Worm (Caenorhabditis elegans) whole organism, L3 larva: Measurements from ENCODE around the gene atln-2.

Source experiments
- R02D3.7 ChIP-seq: fragments of 150-350 bp; optimal IDR thresholded peaks from 2 replicates; lab custom pipeline; 2014; ENCODE audit warnings: missing biosample characterization, missing genetic modification characterization
- ZK546.5 ChIP-seq: sonication (generic microtip); optimal IDR thresholded peaks from 2 replicates; lab custom pipeline; 2017; ENCODE audit warnings: missing biosample characterization, missing genetic modification characterization
- aly-2 ChIP-seq: fragments of 150-350 bp; optimal IDR thresholded peaks from 2 replicates; lab custom pipeline; 2014; ENCODE audit warnings: missing biosample characterization, missing genetic modification characterization
- ceh-28 ChIP-seq: fragments of 150-350 bp; optimal IDR thresholded peaks from 2 replicates; lab custom pipeline; 2014; ENCODE audit warnings: missing biosample characterization, missing genetic modification reagents, missing genetic modification characterization
- ceh-82 ChIP-seq: fragments of 150-350 bp; optimal IDR thresholded peaks from 2 replicates; lab custom pipeline; 2014; ENCODE audit warnings: missing biosample characterization, missing genetic modification characterization
- ceh-9 ChIP-seq: sonication (generic microtip); optimal IDR thresholded peaks from 2 replicates; lab custom pipeline; 2018; ENCODE audit warnings: missing biosample characterization, missing genetic modification characterization
- egl-5 ChIP-seq: fragments of 150-350 bp; optimal IDR thresholded peaks from 2 replicates; lab custom pipeline; 2017; ENCODE audit warnings: missing biosample characterization, missing genetic modification reagents, missing genetic modification characterization, inconsistent platforms
- elt-1 ChIP-seq: fragments of 150-350 bp; optimal IDR thresholded peaks from 2 replicates; lab custom pipeline; 2014; ENCODE audit warnings: missing biosample characterization, missing genetic modification characterization
- elt-2 ChIP-seq: sonication (generic microtip); optimal IDR thresholded peaks from 2 replicates; lab custom pipeline; 2016; ENCODE audit warnings: missing genetic modification reagents, mild to moderate bottlenecking, missing genetic modification characterization, missing compliant biosample characterization
- eor-1 ChIP-seq, 2 experiments: fragments of 150-350 bp; optimal IDR thresholded peaks; 2 replicates each; lab custom pipeline; 2014 to 2018; ENCODE audit warnings: missing biosample characterization in 2 of 2, missing genetic modification characterization in 2 of 2
- fkh-10 ChIP-seq: sonication (generic microtip); optimal IDR thresholded peaks from 2 replicates; lab custom pipeline; 2017; ENCODE audit warnings: missing biosample characterization, missing genetic modification reagents, missing genetic modification characterization
- fos-1 ChIP-seq: fragments of 150-350 bp; optimal IDR thresholded peaks from 2 replicates; lab custom pipeline; 2014; ENCODE audit warnings: missing biosample characterization, missing genetic modification characterization
- hmg-11 ChIP-seq: sonication (generic microtip); optimal IDR thresholded peaks from 2 replicates; lab custom pipeline; 2016; ENCODE audit warnings: missing genetic modification characterization, missing compliant biosample characterization
- lin-15B ChIP-seq: fragments of 150-350 bp; optimal IDR thresholded peaks from 2 replicates; lab custom pipeline; 2014; ENCODE audit warnings: missing biosample characterization, missing genetic modification characterization
- lin-39 ChIP-seq: fragments of 150-350 bp; optimal IDR thresholded peaks from 2 replicates; lab custom pipeline; 2018; ENCODE audit warnings: missing biosample characterization, missing genetic modification reagents, missing genetic modification characterization
- mdl-1 ChIP-seq: fragments of 150-350 bp; optimal IDR thresholded peaks from 2 replicates; lab custom pipeline; 2014; ENCODE audit warnings: missing biosample characterization, missing genetic modification characterization
- mml-1 ChIP-seq: fragments of 150-350 bp; sonication (generic microtip); optimal IDR thresholded peaks from 3 replicates; lab custom pipeline; 2014; ENCODE audit warnings: missing biosample characterization, missing genetic modification characterization
- nfya-1 ChIP-seq: sonication (generic microtip); optimal IDR thresholded peaks from 2 replicates; lab custom pipeline; 2017; ENCODE audit warnings: missing genetic modification characterization, mild to moderate bottlenecking, missing compliant biosample characterization, antibody characterized with exemption, moderate library complexity; ENCODE audit not compliant: insufficient read depth
- nhr-11 ChIP-seq: fragments of 150-350 bp; optimal IDR thresholded peaks from 2 replicates; lab custom pipeline; 2014; ENCODE audit warnings: missing biosample characterization, missing genetic modification characterization
- nhr-12 ChIP-seq: fragments of 150-350 bp; optimal IDR thresholded peaks from 2 replicates; lab custom pipeline; 2014; ENCODE audit warnings: missing biosample characterization, missing genetic modification characterization
- nhr-23 ChIP-seq: fragments of 150-350 bp; optimal IDR thresholded peaks from 2 replicates; lab custom pipeline; 2014; ENCODE audit warnings: missing biosample characterization, missing genetic modification reagents, missing genetic modification characterization
- nhr-25 ChIP-seq: sonication (generic microtip); optimal IDR thresholded peaks from 2 replicates; lab custom pipeline; 2017; ENCODE audit warnings: missing biosample characterization, missing genetic modification characterization
- nhr-28 ChIP-seq: fragments of 150-350 bp; optimal IDR thresholded peaks from 2 replicates; lab custom pipeline; 2014; ENCODE audit warnings: missing biosample characterization, missing genetic modification characterization
- nhr-43 ChIP-seq: sonication (generic microtip); optimal IDR thresholded peaks from 2 replicates; lab custom pipeline; 2016; ENCODE audit warnings: mild to moderate bottlenecking, missing genetic modification characterization, missing compliant biosample characterization; ENCODE audit not compliant: poor library complexity, severe bottlenecking
- nhr-67 ChIP-seq: fragments of 150-350 bp; optimal IDR thresholded peaks from 2 replicates; lab custom pipeline; 2014; ENCODE audit warnings: missing biosample characterization, missing genetic modification characterization
- nhr-76 ChIP-seq: fragments of 150-350 bp; sonication (generic microtip); optimal IDR thresholded peaks from 5 replicates; lab custom pipeline; 2014; ENCODE audit warnings: missing biosample characterization, missing genetic modification characterization
- pha-4 ChIP-seq: fragments of 150-350 bp; optimal IDR thresholded peaks from 2 replicates; lab custom pipeline; 2014; ENCODE audit warnings: missing biosample characterization, missing genetic modification reagents, missing genetic modification characterization
- pqm-1 ChIP-seq: fragments of 150-350 bp; optimal IDR thresholded peaks from 2 replicates; lab custom pipeline; 2017; ENCODE audit warnings: missing biosample characterization, missing genetic modification characterization, inconsistent platforms
- sea-2 ChIP-seq: fragments of 150-350 bp; sonication (generic microtip); optimal IDR thresholded peaks from 4 replicates; lab custom pipeline; 2014; ENCODE audit warnings: missing biosample characterization, missing genetic modification reagents, missing genetic modification characterization
- skn-1 ChIP-seq: fragments of 150-350 bp; optimal IDR thresholded peaks from 2 replicates; lab custom pipeline; 2014; ENCODE audit warnings: missing biosample characterization, missing genetic modification characterization
- snpc-4 ChIP-seq: fragments of 150-350 bp; optimal IDR thresholded peaks from 2 replicates; lab custom pipeline; 2014; ENCODE audit warnings: missing biosample characterization, missing genetic modification characterization
- tbx-2 ChIP-seq: sonication (generic microtip); optimal IDR thresholded peaks from 2 replicates; lab custom pipeline; 2016; ENCODE audit warnings: mild to moderate bottlenecking, missing genetic modification characterization, missing compliant biosample characterization
- unc-39 ChIP-seq: sonication (generic microtip); optimal IDR thresholded peaks from 4 replicates; lab custom pipeline; 2017; ENCODE audit warnings: missing biosample characterization, missing genetic modification characterization
- unc-62 ChIP-seq: fragments of 150-350 bp; sonication (generic microtip); optimal IDR thresholded peaks from 4 replicates; lab custom pipeline; 2014; ENCODE audit warnings: missing biosample characterization, missing genetic modification reagents, missing genetic modification characterization
- ztf-4 ChIP-seq: fragments of 150-350 bp; optimal IDR thresholded peaks from 2 replicates; lab custom pipeline; 2014; ENCODE audit warnings: missing biosample characterization, missing genetic modification characterization

The atln-2 gene

DNA sequence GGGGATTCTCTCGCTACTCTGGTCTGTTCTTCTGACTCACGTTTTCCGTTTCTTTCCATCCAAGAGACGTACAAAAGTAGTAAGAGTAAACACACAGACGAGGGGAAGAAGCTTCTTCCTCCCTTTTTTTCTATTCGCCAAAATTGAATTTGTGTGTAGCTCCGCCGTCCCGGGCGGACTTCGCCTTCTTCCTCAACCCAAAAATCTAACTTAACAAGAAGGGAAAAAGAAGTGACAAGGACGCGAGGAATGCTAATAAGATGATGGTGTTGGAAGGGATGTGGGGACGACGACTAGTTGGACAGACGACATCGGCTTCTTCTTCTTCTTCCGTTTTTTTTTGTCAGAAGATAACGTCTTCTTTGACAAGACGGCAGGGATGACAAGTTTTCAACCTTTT, 35.6 kb downstream of the atln-2 start:
- TF ChIP-seq ZK546.5 (no peak), aly-2 (tag; lab: Kevin White, UChicago) (no peak), tbx-2 (tag; lab: Kevin White, UChicago) (no peak), nhr-43 (tag; lab: Kevin White, UChicago) (no peak), skn-1 (tag; lab: Kevin White, UChicago) (no peak), nhr-25 (tag; lab: Kevin White, UChicago) (no peak), elt-2 (tag; lab: Kevin White, UChicago) (no peak), hmg-11 (tag; lab: Kevin White, UChicago) (peak; percentile 14), mdl-1 (tag; lab: Kevin White, UChicago) (no peak), nfya-1 (tag; lab: Kevin White, UChicago) (peak; percentile 24), fkh-10 (GFP tag; lab: Kevin White, UChicago) (peak; percentile 95), ceh-9 (tag; lab: Kevin White, UChicago) (no peak), R02D3.7 (tag; lab: Kevin White, UChicago) (no peak), egl-5 (tag; lab: Kevin White, UChicago) (no peak), pha-4 (tag; lab: Kevin White, UChicago) (no peak), lin-39 (tag; lab: Kevin White, UChicago) (no peak), nhr-23 (no peak)

DNA sequence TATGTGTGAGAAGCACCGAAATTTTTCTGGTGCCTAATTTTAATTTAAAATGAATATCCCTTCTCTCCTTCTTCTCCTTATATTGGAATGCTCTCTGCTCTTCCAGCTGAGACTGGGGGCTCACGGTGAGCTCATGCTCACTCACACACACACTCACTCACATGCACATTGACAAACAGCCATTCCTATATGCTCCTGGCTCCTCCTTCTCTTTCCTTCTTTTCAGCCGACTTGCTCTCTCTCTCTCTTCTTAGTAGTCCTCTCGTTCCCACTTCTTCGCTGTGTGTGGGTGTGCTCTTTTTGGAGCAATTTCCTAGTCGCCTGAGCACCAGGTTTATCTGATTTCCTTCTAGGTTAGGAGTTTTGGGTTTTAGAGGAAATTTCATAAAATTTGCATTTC, 39.5 kb downstream of the atln-2 start:
- no peak for TF ChIP-seq aly-2 (tag; lab: Kevin White, UChicago)
- peak; percentile 75 for TF ChIP-seq fkh-10 (GFP tag; lab: Kevin White, UChicago)
- peak; percentile 68 for TF ChIP-seq lin-39 (tag; lab: Kevin White, UChicago)
- peak; percentile 69 for TF ChIP-seq nfya-1 (tag; lab: Kevin White, UChicago)
- no peak for TF ChIP-seq ZK546.5
- peak; percentile 38 for TF ChIP-seq lin-15B (tag; lab: Kevin White, UChicago)
- peak; percentile 47 for TF ChIP-seq hmg-11 (tag; lab: Kevin White, UChicago)
- no peak for TF ChIP-seq nhr-11 (tag; lab: Kevin White, UChicago)
- no peak for TF ChIP-seq ceh-82 (tag; lab: Kevin White, UChicago)
- TF ChIP-seq skn-1 (tag; lab: Kevin White, UChicago): peak; percentile 42
- TF ChIP-seq, all 47 proteins: peak for 6

DNA sequence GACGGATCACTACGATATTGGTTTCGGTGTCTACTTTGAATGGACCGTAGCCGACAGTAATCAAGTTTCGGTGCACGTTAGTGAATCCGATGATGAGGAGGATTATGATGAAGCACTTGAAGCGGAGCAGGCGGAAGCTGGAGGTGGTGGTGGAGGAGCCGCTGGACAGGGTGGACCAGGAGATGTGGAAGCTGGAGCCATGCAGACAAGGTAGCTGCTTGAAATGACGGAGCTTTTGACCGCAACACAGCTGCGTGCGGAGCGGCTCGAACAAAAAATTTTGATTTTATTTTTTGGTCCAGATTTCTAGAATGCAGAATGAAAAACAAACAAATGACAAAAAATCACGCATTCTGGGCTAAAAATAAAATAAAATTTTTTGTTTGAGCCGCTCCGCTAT, 43.0 kb downstream of the atln-2 start:
- TF ChIP-seq mml-1 (tag; lab: Kevin White, UChicago): no peak
- no peak for TF ChIP-seq fos-1 (tag; lab: Kevin White, UChicago)
- TF ChIP-seq egl-5 (tag; lab: Kevin White, UChicago): no peak
- TF ChIP-seq unc-39: no peak
- TF ChIP-seq nhr-76 (tag; lab: Kevin White, UChicago): no peak
- no peak for TF ChIP-seq fkh-10 (GFP tag; lab: Kevin White, UChicago)
- no peak for TF ChIP-seq ztf-4 (tag; lab: Kevin White, UChicago)
- no peak for TF ChIP-seq snpc-4 (tag; lab: Kevin White, UChicago)
- no peak for TF ChIP-seq nhr-12
- TF ChIP-seq lin-15B (tag; lab: Kevin White, UChicago): no peak
- TF ChIP-seq eor-1 (tag; optimal IDR thresholded peaks at IDR 0.05; lab: Kevin White, UChicago): no peak
- no peak for TF ChIP-seq unc-62
- no peak for TF ChIP-seq nhr-67 (tag; lab: Kevin White, UChicago)
- no peak for TF ChIP-seq ceh-82 (tag; lab: Kevin White, UChicago)
- TF ChIP-seq elt-1 (tag; lab: Kevin White, UChicago): no peak
- TF ChIP-seq mdl-1 (tag; lab: Kevin White, UChicago): no peak

DNA sequence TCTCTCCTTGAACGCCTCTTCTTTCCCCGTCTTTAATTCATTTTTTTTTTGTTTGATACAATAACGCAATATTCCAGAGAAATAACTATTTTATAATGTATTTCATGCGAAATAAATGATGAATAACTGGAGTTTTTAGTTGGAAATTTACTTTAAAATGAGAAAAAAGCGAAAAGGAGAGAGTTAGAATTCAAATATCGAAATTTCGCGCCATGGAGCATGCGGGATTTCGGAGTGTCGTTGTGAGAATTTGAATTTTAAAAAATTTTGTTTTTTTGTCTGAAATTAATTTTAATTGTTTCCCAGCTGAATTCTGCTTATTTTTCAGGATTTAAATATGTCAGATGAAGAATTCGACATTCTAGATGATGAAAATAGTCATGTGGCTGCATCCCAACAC, 44.0 kb downstream of the atln-2 start, which contains the start of gene fcd-2:
TSS of gene fcd-2 (plus strand) at position 327 of the 400 bp plus-strand sequence.
- TF ChIP-seq lin-39 (tag; lab: Kevin White, UChicago) (no peak), nfya-1 (tag; lab: Kevin White, UChicago) (peak; percentile 70), hmg-11 (tag; lab: Kevin White, UChicago) (no peak), aly-2 (tag; lab: Kevin White, UChicago) (no peak), nhr-23 (peak; percentile 17), snpc-4 (tag; lab: Kevin White, UChicago) (peak; percentile 52), lin-15B (tag; lab: Kevin White, UChicago) (peak; percentile 69), R02D3.7 (tag; lab: Kevin White, UChicago) (peak; percentile 27), sea-2 (GFP tag; lab: Kevin White, UChicago) (no peak), ceh-28 (tag; lab: Kevin White, UChicago) (peak; percentile 24), nhr-76 (tag; lab: Kevin White, UChicago) (no peak), eor-1 (tag; optimal IDR thresholded peaks at IDR 0.05; lab: Kevin White, UChicago) (no peak), pha-4 (tag; lab: Kevin White, UChicago) (peak; percentile 78), elt-2 (tag; lab: Kevin White, UChicago) (no peak), pqm-1 (tag; lab: Kevin White, UChicago) (peak; percentile 2), skn-1 (tag; lab: Kevin White, UChicago) (peak; percentile 31), elt-1 (tag; lab: Kevin White, UChicago) (no peak), nhr-11 (tag; lab: Kevin White, UChicago) (no peak), nhr-28 (tag; lab: Kevin White, UChicago) (no peak)
- TF ChIP-seq, all 47 proteins: peak for 9
